Fruit fly (Drosophila melanogaster) ovary, adult (tissue): ENCODE results near the gene Dbp73D.
A peak's percentile ranks its signal among the peaks of the same experiment; 100 is the strongest.

Experiments
- CG17801 ChIP-seq: fragments of 200-800 bp; optimal IDR thresholded peaks from 2 replicates; lab custom pipeline; 2019; ENCODE audit warnings: missing biosample characterization, mild to moderate bottlenecking, missing genetic modification characterization, moderate library complexity; ENCODE audit not compliant: partially characterized antibody

Dbp73D gene

DNA sequence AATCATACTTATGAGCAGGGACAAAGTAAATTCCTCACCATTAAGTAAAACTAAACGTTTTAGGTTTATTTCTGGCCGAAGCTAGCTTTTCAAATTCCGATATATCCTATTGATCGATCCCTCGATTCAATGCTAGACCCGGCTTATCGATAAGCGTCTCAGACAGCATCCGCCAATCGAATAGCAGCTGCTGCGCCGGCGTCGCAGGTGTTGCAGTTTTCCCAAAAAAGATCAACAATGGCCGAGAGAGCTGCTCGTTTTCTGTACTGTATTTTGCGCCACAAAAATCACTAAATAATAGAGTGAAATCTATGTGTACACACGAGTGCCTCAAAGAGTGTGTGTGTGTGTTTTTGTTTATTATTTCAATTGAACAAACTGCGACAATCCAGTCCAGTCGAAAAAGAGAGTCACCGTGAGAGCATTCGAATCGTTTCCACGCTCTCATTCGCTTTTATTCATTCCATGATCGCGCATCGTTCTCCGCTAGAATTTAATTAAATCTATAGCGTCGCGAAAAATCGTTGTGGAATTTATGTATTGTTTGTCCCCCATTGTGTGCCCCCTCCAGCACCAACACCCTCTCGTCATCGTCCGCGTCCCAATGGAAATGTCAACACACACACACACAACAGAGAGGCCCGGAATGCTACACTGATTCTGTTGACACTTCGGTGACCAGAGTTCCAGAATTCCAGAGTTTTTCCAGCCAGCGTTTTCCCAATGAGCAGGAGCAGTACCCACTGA, 17.0 kb downstream of the Dbp73D start:
- TF ChIP-seq CG17801 (GFP tag; lab: Kevin White, UChicago): no peak

DNA sequence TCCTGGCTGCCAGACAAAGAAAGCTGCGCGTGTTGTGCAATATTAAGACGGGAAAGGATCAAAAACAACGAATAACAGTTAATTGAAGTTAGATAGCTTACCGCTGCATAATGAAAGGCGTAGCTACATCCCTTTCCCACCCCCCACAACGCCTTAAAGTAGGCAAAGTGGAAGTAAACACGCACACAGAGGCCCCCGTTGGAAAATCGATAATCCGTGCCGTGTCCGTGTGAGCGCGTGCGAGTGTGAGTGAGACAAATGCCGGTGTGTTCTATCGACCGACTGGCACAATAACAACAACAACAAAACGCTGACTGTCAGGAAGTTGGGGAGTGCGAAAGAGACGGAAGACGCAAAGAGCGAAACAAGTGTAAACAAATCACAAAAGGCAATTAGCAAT, 18.2 kb downstream of the Dbp73D start:
- TF ChIP-seq CG17801 (GFP tag; lab: Kevin White, UChicago): no peak

- TF ChIP-seq CG17801 (GFP tag; lab: Kevin White, UChicago): peak; percentile 63
Observed at dm6 chr3L:16711430-16712228, 19.0 kb downstream of the Dbp73D start, which contains the start of the genes CG43954, Lasp and Dab. Gene CG43954, minus strand, starts transcription at chr3L:16711677. Gene Lasp, minus strand, starts transcription at chr3L:16711677. Gene Dab, plus strand, starts transcription at chr3L:16712126.

- peak; percentile 79 for TF ChIP-seq CG17801 (GFP tag; lab: Kevin White, UChicago)
Observed at dm6 chr3L:16710258-16711020, 20.2 kb downstream of the Dbp73D start.

- peak; percentile 74 for TF ChIP-seq CG17801 (GFP tag; lab: Kevin White, UChicago)
Observed at dm6 chr3L:16709673-16710257, 20.9 kb downstream of the Dbp73D start.

DNA sequence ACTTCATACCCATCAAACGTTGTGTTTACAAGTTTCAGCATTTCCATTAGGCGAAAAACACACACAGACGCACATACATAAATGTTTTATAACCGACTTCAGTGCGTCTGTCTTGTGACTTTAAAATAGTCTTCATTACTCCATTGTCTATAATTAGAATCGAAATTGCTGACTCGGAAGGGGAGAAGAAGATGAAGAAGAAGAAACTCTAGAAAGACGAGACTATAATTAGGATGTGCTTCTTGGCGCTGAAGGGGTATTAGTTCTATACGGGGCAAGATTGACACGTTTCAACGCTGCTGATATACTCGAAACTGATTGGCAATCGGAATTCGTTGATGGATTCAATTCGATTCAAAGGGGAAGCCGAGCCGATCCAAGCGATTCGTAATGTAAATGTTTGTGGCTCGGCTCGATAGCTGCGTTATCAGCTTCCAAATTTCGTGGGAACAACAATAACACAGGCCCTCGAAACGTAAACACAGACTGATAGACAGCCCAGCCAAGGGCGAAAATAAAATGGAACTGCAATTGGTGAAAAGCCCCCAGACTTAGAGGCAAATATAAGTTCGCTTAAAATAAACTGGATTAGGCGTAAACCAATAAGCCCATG, 21.8 kb downstream of the Dbp73D start:
- TF ChIP-seq CG17801 (GFP tag; lab: Kevin White, UChicago): no peak

DNA sequence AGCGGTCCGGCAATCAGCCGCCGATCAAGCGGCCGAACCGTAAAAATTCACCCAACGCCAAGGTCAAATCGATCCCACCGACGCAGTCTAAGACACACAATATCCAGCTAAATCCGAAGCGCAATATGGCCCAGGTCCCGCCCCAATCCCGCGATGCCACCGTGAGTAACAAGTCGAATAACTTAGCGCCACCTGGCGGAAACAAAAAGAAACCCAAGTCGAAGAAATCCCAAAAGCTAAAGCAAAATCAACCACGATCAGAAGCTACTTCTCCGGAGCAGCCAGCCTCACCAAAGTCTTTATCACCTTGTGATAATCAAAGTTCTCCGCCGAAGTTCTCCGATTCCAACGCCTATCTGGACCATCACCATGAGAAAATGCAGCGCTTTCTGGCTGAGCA, 25.0 kb downstream of the Dbp73D start:
- no peak for TF ChIP-seq CG17801 (GFP tag; lab: Kevin White, UChicago)

DNA sequence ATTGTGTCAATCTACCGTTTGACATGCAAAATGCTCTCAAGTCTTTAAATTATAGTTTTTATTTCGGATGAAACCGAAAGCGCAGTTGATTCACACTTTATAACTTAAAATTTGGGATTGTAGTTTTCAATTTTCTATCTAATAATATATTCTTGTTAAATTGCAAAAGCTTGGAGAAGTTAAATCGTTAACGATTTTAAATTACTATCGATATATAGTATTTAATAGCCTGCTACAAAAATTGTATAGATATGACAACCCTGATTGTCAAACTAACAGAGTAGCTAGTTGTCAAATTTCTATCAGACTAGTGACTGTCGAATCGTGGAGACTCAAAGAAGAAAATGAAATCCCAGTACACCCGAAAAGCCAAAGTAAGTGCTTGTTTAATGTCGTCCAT, 25.9 kb downstream of the Dbp73D start, which contains the start of gene CG9692:
Gene CG9692, plus strand, starts transcription at position 301 of the 400 bp plus-strand sequence.
- TF ChIP-seq CG17801 (GFP tag; lab: Kevin White, UChicago): no peak

dm6 chr3L:16704251-16704650, 26.4 kb downstream of the Dbp73D start:
- no peak for TF ChIP-seq CG17801 (GFP tag; lab: Kevin White, UChicago)

DNA sequence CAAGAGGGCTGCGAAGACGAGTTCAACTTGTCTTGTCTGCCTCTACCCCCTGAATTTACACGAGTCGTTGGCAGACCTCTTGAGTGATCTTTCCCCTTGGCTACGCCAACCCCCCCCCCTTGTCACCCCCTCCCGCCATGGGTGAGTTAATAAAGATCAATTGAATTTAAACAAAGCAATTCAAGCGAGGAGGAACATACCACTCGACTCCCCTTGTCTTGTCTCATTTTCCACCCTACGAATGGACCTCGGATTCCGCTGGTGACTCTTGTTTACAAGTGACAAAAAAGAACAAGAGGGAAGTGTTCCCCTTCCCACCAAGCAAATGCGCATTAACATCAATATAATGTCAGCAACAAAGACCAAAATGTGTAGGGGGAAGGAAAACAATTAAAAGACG, 27.8 kb downstream of the Dbp73D start:
- TF ChIP-seq CG17801 (GFP tag; lab: Kevin White, UChicago): no peak

DNA sequence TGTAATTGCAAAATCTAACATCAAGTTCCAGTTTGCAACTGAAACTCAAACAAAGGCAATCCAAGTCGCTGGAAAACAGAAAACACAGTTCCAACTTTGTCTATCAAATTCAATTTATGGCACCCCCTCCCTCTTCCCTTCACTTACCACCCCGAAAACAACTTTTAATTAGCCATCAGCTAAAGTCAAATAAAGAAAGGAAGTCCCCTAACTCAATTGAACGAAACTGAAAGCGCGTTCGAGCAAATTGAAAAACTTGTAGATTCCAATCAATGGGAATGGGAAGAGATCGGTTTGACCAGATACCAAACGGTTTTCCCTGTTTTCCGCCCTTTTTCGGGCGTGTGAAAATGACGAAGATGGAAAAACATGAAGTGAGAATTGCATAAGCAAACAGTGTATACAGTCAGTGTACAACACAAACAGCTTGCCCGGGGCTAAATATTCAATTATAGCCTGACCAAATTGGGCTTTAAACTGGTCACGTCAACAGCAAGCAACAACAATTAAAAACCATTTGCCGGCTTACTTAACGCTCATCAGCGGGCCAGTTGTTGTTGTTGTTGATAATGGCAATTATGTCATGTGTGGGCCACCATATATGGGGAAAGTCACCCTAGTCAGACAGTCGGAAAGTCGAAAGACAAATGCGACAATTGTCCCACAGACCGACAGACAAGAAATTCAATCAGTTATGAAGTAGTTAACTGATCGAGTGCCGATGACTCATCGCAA, 31.2 kb downstream of the Dbp73D start:
- TF ChIP-seq CG17801 (GFP tag; lab: Kevin White, UChicago): no peak

DNA sequence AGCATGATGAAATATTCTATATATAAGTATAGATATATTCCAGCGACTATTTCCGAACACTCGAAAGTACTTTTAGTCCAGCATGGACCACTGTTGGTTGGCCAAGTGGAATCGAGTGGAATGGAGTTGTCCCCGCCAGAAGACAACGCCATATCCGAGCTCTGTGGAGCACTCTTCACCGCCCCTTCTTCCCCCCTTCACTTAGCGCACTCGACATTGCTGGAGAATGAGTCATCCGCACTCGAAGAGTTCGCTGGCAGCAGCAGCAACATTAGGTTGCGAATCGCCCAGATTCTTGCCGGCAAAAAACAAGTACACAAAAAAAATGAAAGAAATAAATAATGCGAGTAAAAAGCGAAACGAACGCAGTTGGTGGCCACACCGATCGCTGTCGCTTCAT, 32.5 kb downstream of the Dbp73D start:
- TF ChIP-seq CG17801 (GFP tag; lab: Kevin White, UChicago): no peak

- TF ChIP-seq CG17801 (GFP tag; lab: Kevin White, UChicago): peak; percentile 4
Observed at dm6 chr3L:16697069-16697468, 33.5 kb downstream of the Dbp73D start.
